Worm (Caenorhabditis elegans) whole organism, mixed stage, embryonic: ENCODE measurements around the gene srsy-1.
"Not testable (repeated sequence)": the region's sequence is repeated elsewhere in the genome, so short reads cannot be mapped to it uniquely, and the experiment has no call there.

ENCODE experiments used
- ceh-43 ChIP-seq: fragments of 200-800 bp; sonication (Bioruptor generic); optimal IDR thresholded peaks from 2 replicates; lab custom pipeline; 2018; ENCODE audit warnings: mild to moderate bottlenecking, missing genetic modification characterization, moderate library complexity, missing compliant biosample characterization
- elt-1 ChIP-seq: sonication (generic microtip); optimal IDR thresholded peaks from 2 replicates; lab custom pipeline; 2017; ENCODE audit warnings: missing genetic modification characterization, mild to moderate bottlenecking, missing compliant biosample characterization, antibody characterized with exemption, moderate library complexity, borderline replicate concordance; ENCODE audit not compliant: insufficient read depth
- elt-3 ChIP-seq: fragments of 150-350 bp; optimal IDR thresholded peaks from 2 replicates; lab custom pipeline; 2014; ENCODE audit warnings: missing biosample characterization, missing genetic modification characterization
- nhr-237 ChIP-seq: fragments of 150-350 bp; optimal IDR thresholded peaks from 2 replicates; lab custom pipeline; 2014; ENCODE audit warnings: missing biosample characterization, missing genetic modification characterization
- nhr-28 ChIP-seq: fragments of 150-350 bp; optimal IDR thresholded peaks from 2 replicates; lab custom pipeline; 2014; ENCODE audit warnings: missing biosample characterization, missing genetic modification characterization
- nhr-76 ChIP-seq: sonication (generic microtip); optimal IDR thresholded peaks from 2 replicates; lab custom pipeline; 2017; ENCODE audit warnings: missing biosample characterization, missing genetic modification characterization
- unc-120 ChIP-seq: sonication (generic microtip); optimal IDR thresholded peaks from 2 replicates; lab custom pipeline; 2017; ENCODE audit warnings: missing genetic modification characterization, missing compliant biosample characterization; ENCODE audit not compliant: poor library complexity, severe bottlenecking
- unc-62 ChIP-seq: fragments of 150-350 bp; optimal IDR thresholded peaks from 2 replicates; lab custom pipeline; 2014; ENCODE audit warnings: missing biosample characterization, missing genetic modification reagents, missing genetic modification characterization
- ztf-11 ChIP-seq: fragments of 150-350 bp; optimal IDR thresholded peaks from 2 replicates; lab custom pipeline; 2014; ENCODE audit warnings: missing biosample characterization, missing genetic modification characterization

DNA sequence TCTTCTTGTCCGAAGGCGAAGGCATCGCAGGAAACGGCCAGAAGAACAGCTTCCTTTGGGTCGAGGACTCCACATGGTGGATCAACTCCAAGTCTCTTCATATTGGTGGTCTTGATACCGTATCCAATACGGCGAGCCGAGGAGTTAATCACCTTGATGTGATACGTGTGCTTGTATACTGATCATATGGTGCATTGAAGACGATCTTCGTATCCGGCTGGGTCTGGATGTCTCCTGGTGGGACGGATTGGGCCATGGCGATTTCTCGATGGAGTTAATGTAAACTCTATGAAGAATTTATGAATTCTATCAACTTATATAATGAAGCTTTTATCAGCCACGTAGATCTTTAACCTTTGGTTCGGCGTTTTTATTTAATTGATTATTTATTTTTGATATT, 598 bp upstream of the srsy-1 start, which contains the start of gene msp-74:
- not testable (repeated sequence) for TF ChIP-seq ceh-43 (GFP tag; lab: Kevin White, UChicago); nhr-28 (tag; lab: Kevin White, UChicago); unc-120; unc-62; elt-3 (tag; lab: Kevin White, UChicago); elt-1; ztf-11 (tag; lab: Kevin White, UChicago); nhr-237 (tag; lab: Kevin White, UChicago); nhr-76 (tag; lab: Kevin White, UChicago)
